Fruit fly (Drosophila melanogaster): ENCODE results near the gene CG9886.

CG9886 gene

DNA sequence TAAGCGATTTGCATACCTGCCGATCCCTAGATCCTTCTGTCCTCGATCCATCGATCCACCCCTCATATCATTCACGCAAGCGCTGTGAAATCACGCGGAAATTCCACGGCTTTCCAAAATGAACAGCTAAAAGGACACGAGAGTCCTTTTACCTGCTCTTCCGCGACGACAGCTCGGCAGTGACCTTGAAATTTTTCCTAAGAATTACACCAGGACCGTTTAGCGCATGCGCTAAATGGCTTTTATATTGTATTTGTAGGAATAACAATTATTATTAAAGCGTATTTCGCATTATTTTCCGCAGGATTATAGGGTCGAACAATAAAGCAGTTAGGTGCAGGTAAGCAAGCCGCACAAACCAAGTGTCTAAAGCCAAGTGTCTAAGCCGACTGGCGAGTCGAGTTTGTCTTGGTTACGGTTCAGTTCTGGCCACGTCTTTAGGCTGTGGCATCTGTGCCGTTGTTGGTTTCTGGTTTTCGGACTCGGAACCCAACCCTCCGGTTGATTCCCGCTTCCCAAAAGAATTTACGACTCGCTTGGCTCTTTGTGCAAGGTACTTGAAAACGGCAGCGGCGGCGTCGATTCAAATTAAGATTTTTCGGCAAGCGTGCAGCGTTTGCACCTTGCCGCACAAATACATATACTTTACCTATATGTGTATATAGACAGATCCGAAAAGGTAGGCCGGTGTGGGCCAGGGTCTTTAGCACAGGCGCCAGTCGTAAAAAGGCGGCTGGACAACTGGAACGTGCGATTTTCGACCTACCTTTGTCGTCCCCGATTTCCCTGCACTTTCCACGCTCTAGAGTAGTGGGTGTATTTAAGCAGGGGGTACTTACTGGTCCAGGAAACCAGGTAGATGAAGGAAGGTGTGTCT is 36.1 kb downstream of the CG9886 start:
- no peak for TF ChIP-seq CG33017 (tag; optimal IDR thresholded peaks at IDR 0.05)
- no peak for TF ChIP-seq CG1620 (GFP tag; optimal IDR thresholded peaks at IDR 0.05)
- no peak for TF ChIP-seq toe (GFP tag; optimal IDR thresholded peaks at IDR 0.05)
- TF ChIP-seq Crg-1 (GFP tag; optimal IDR thresholded peaks at IDR 0.05), result no peak
- no peak for TF ChIP-seq cic (GFP tag; optimal IDR thresholded peaks at IDR 0.05)
- TF ChIP-seq cnc (optimal IDR thresholded peaks at IDR 0.05), result no peak
- no peak for TF ChIP-seq Hr96 (GFP tag; optimal IDR thresholded peaks at IDR 0.05)
- TF ChIP-seq CG7045 (GFP tag; optimal IDR thresholded peaks at IDR 0.05), result no peak
- TF ChIP-seq ovo (GFP tag; optimal IDR thresholded peaks at IDR 0.05), result no peak
- TF ChIP-seq CG7101 (tag; optimal IDR thresholded peaks at IDR 0.05), result no peak
- TF ChIP-seq Clk (GFP tag; optimal IDR thresholded peaks at IDR 0.05), result no peak
- TF ChIP-seq CG12768 (GFP tag; optimal IDR thresholded peaks at IDR 0.05), result no peak
- no peak for TF ChIP-seq Mnt (GFP tag; optimal IDR thresholded peaks at IDR 0.05)
- TF ChIP-seq CG14711 (tag; optimal IDR thresholded peaks at IDR 0.05), result no peak
- no peak for TF ChIP-seq pad (GFP tag; optimal IDR thresholded peaks at IDR 0.05)

DNA sequence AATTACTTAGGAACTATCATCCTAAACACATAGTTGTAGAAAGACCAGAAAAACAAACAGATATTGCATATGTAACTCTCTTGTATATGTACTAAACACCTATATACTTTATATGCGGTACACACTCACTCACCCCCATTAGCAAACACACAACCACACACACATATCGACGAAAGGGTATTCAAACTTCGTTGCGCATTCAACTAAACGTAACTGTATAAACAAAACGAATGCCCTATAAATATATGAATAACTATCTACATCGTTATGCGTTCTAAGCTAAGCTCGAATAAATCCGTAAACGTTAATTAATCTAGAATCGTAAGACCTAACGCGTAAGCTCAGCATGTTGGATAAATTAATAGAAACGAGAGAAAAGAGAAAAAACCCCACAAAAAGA is 38.6 kb downstream of the CG9886 start:
- TF ChIP-seq toe (GFP tag; optimal IDR thresholded peaks at IDR 0.05) (no peak), Clk (GFP tag; optimal IDR thresholded peaks at IDR 0.05) (no peak), CG1620 (GFP tag; optimal IDR thresholded peaks at IDR 0.05) (no peak), pad (GFP tag; optimal IDR thresholded peaks at IDR 0.05) (no peak), cnc (optimal IDR thresholded peaks at IDR 0.05) (no peak), Hr96 (GFP tag; optimal IDR thresholded peaks at IDR 0.05) (no peak), bab1 (GFP tag; optimal IDR thresholded peaks at IDR 0.05) (no peak), CG12768 (GFP tag; optimal IDR thresholded peaks at IDR 0.05) (no peak), CG11617 (GFP tag; optimal IDR thresholded peaks at IDR 0.05) (no peak), CG7045 (GFP tag; optimal IDR thresholded peaks at IDR 0.05) (no peak), cic (GFP tag; optimal IDR thresholded peaks at IDR 0.05) (no peak), Mnt (GFP tag; optimal IDR thresholded peaks at IDR 0.05) (no peak), ovo (GFP tag; optimal IDR thresholded peaks at IDR 0.05) (no peak), kay (GFP tag; ENCODE audit: borderline replicate concordance) (no peak), CG33017 (tag; optimal IDR thresholded peaks at IDR 0.05) (no peak), tj (GFP tag; optimal IDR thresholded peaks at IDR 0.05) (no peak), CG7101 (tag; optimal IDR thresholded peaks at IDR 0.05) (no peak), CG5204 (GFP tag; optimal IDR thresholded peaks at IDR 0.05) (no peak), CG14711 (tag; optimal IDR thresholded peaks at IDR 0.05) (no peak)

DNA sequence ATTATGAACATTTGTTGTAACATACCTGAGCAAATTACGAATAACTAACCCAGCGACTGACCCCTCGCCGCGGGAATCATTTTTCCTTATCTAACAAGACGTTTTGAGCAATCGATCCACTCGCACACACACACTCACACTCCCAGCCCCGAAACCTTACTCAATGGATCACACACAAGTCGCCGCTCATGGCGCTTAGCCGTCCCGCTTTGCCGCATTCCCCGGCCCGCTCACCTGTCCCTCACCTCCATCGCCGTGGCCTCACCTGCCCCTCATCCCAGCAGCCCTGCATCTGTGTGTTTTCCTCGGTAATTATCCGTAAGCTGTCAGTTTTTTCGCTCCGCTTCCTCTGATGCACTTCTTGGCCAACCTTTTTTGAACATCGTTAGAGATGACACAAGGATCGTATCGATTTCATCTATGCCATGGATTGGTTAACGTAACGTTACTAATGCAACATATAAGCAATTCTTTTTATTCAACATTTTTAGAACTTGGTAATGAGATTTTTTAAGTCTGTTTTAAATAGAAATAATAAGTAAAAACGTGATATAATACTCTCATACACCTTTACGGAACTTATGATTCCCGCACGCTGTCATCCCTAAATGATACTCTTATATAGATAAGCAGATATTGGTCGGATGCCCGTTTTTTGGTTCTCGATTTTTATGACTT is 40.8 kb downstream of the CG9886 start:
- TF ChIP-seq pad (GFP tag; optimal IDR thresholded peaks at IDR 0.05) (no peak), Crg-1 (GFP tag; optimal IDR thresholded peaks at IDR 0.05) (no peak), CG14711 (tag; optimal IDR thresholded peaks at IDR 0.05) (no peak), CG33017 (tag; optimal IDR thresholded peaks at IDR 0.05) (no peak), CG11617 (GFP tag; optimal IDR thresholded peaks at IDR 0.05) (no peak), toe (GFP tag; optimal IDR thresholded peaks at IDR 0.05) (no peak), cic (GFP tag; optimal IDR thresholded peaks at IDR 0.05) (no peak), bab1 (GFP tag; optimal IDR thresholded peaks at IDR 0.05) (no peak), Mnt (GFP tag; optimal IDR thresholded peaks at IDR 0.05) (no peak), cnc (optimal IDR thresholded peaks at IDR 0.05) (no peak), kay (GFP tag; ENCODE audit: borderline replicate concordance) (no peak), CG7045 (GFP tag; optimal IDR thresholded peaks at IDR 0.05) (no peak), Hr96 (GFP tag; optimal IDR thresholded peaks at IDR 0.05) (no peak), ovo (GFP tag; optimal IDR thresholded peaks at IDR 0.05) (no peak), tj (GFP tag; optimal IDR thresholded peaks at IDR 0.05) (no peak)

DNA sequence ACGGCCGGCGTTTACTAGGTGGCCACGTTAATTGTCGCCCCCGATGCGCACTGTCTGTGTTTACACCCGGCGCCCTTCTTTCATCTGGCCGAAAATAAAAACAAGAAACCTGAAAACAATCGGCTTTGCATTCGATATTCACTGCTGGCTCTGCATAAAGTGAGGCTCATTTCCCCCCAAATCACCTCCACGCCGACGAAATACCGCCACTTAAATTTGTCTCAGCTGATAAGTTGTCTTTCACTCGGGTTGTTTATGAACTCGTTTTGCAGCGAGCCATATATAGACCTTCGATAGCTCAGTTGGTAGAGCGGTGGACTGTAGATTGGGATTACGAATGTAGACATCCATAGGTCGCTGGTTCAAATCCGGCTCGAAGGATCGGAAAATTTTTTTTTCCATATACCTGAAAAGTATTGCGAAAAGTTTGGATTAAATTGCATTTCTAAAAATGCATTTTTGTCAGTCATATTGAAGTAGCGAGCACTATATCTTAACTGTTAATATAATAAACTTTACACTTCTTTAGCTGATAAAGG is 41.7 kb downstream of the CG9886 start:
- TF ChIP-seq CG11617 (GFP tag; optimal IDR thresholded peaks at IDR 0.05) (no peak), toe (GFP tag; optimal IDR thresholded peaks at IDR 0.05) (no peak), Clk (GFP tag; optimal IDR thresholded peaks at IDR 0.05) (no peak), Mnt (GFP tag; optimal IDR thresholded peaks at IDR 0.05) (no peak), tj (GFP tag; optimal IDR thresholded peaks at IDR 0.05) (peak; percentile 72)

DNA sequence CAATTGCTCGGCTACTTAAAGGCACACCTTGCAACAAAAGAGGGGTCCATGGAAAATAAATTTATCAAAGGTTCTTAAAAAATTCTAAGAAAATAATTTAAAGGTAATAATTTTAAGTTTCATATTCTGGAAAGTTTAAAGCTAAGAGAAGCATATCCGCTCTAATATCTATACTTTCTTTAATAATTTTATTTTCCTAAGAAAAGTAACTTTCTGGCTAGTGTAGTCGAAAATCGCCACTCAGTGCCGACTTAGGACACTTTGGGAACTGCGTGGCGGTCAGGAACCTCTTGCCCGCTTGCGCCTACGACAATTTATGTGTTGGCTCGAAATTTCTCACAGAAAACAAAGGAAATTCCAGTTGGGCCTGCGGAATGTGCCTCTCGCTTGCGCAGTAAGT is 45.7 kb downstream of the CG9886 start:
- TF ChIP-seq bab1 (GFP tag; optimal IDR thresholded peaks at IDR 0.05), result no peak
- no peak for TF ChIP-seq cic (GFP tag; optimal IDR thresholded peaks at IDR 0.05)
- no peak for TF ChIP-seq Clk (GFP tag; optimal IDR thresholded peaks at IDR 0.05)
- no peak for TF ChIP-seq ovo (GFP tag; optimal IDR thresholded peaks at IDR 0.05)
- TF ChIP-seq CG7101 (tag; optimal IDR thresholded peaks at IDR 0.05), result no peak

DNA sequence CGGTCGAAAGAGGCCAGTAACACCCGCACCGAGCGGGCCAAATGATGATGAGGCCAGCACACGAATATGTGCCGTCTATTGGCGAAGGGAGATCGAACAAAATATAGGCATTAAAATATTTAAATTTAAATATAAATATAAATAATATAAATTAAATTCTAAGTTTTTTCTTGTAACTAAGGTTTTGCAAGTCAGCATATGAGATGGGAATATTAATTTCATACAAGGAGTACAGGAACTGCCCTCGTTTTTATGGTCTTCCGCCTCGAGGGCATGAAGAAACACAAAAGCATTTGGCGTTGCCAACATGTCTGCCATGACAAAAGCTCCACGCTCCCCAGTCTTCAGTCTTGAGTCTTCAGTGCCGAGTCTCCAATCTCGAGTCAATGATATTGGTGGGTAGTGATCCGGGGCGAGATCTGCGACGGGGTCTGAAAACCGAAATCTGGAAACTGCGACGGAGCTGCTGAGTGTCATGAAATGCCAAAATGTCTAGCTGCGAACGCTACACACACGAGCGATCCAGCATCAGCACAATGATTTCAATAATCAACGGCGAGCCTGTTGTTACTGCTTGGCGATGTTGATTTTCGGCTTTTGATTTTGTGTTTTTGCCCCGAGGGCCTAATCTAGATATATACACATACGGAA is 47.2 kb downstream of the CG9886 start:
- TF ChIP-seq Hr96 (GFP tag; optimal IDR thresholded peaks at IDR 0.05) (no peak), CG7101 (tag; optimal IDR thresholded peaks at IDR 0.05) (no peak), toe (GFP tag; optimal IDR thresholded peaks at IDR 0.05) (no peak), cic (GFP tag; optimal IDR thresholded peaks at IDR 0.05) (no peak), Clk (GFP tag; optimal IDR thresholded peaks at IDR 0.05) (no peak), CG1620 (GFP tag; optimal IDR thresholded peaks at IDR 0.05) (no peak), CG12768 (GFP tag; optimal IDR thresholded peaks at IDR 0.05) (no peak), cnc (optimal IDR thresholded peaks at IDR 0.05) (no peak), CG33017 (tag; optimal IDR thresholded peaks at IDR 0.05) (no peak), Crg-1 (GFP tag; optimal IDR thresholded peaks at IDR 0.05) (no peak), CG14711 (tag; optimal IDR thresholded peaks at IDR 0.05) (no peak), Mnt (GFP tag; optimal IDR thresholded peaks at IDR 0.05) (no peak)

Data from whole organism, adult.